Worm (Caenorhabditis elegans): ENCODE measurements around the gene clec-229.

The clec-229 gene

DNA sequence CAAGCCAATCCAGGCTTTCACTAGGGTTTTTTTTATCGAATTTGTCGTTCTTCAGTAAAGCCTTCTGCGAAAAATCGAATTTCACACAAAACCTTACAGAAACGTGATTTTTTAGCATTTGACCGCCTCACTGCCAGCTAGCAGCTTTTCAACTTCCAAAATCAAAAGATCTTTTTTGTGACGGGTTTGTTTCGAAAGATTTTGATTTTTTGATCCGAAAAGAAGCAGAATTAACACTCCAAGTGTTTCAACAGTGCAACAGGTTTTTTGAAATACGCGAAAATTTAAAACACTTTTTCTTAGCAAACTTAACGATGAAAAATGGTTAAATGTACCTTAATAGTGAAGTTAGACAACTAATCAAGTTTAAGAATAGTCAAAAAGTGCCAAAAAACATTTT is at the start of gene clec-229:
Gene clec-229, minus strand, starts transcription at position 101 of the 400 bp plus-strand sequence.
- TF ChIP-seq ceh-9 (tag; optimal IDR thresholded peaks at IDR 0.05) (no peak), elt-2 (tag; optimal IDR thresholded peaks at IDR 0.05) (no peak), ceh-22 (tag; optimal IDR thresholded peaks at IDR 0.05) (no peak), pat-9 (tag; optimal IDR thresholded peaks at IDR 0.05) (no peak), ceh-2 (tag; optimal IDR thresholded peaks at IDR 0.05) (no peak), ceh-14 (tag; optimal IDR thresholded peaks at IDR 0.05) (no peak), unc-42 (tag; optimal IDR thresholded peaks at IDR 0.05) (no peak), dve-1 (tag; optimal IDR thresholded peaks at IDR 0.05) (no peak), odd-2 (tag; optimal IDR thresholded peaks at IDR 0.05) (no peak), ahr-1 (tag; optimal IDR thresholded peaks at IDR 0.05) (no peak), eyg-1 (tag; optimal IDR thresholded peaks at IDR 0.05) (no peak), ceh-34 (tag; optimal IDR thresholded peaks at IDR 0.05) (no peak), unc-3 (GFP tag; conservative IDR thresholded peaks at IDR 0.05) (no peak), unc-3 (tag; optimal IDR thresholded peaks at IDR 0.05) (no peak), C08G9.2 (tag; optimal IDR thresholded peaks at IDR 0.05) (no peak), hlh-30 (tag; optimal IDR thresholded peaks at IDR 0.05; ENCODE audit: insufficient read depth) (no peak)

DNA sequence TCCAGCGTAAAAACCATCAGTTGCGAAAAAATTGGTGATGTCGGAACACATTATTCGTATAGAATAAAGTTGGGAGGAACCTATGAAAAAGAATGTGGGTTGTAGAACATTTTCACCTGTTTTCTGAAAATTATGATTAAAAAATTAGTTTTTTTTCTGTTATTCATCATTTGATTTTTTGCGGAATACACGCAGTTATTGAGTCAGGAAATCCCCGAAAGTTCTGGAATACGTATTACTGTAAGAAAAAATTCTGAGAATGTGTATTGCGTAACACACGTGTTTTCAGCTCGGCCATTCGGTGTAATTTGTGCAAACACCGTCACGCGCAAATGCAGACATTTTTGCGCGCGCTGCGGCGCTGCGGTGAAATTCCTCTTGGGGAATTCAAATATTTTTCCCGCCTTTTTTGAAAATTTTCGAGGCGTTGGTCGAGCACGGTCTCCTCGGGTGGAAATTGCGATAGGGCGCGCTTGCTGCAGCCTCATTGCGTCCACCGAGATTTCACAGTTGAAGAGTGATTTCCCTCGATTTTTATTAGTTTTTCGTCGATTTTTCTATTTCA is 47.6 kb upstream of the clec-229 start, which contains the start of gene srh-170:
Gene srh-170, minus strand, starts transcription at position 51 of the 565 bp plus-strand sequence.
- TF ChIP-seq pros-1 (tag; optimal IDR thresholded peaks at IDR 0.05) (no peak), elt-2 (tag; optimal IDR thresholded peaks at IDR 0.05) (peak; percentile 7)

DNA sequence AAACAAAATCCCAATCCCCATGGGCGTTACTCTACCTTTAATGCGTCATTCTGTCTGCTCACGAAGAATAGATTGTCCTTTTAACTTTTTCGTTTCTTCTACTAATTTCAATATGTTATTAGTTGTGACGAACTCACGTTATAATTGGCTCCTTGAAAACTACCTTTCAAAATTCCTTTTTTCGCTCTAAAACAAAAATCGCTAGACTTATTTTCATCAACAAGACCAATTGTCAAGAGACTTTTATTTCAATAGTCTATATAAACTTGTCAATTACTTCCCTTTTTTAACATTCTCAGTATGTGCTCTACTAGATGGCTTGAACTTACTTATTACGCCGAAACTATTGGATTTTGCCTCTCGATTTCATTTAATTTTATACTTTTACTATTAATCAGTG is 43.4 kb upstream of the clec-229 start, which contains the start of gene str-102:
Gene str-102, plus strand, starts transcription at position 301 of the 400 bp plus-strand sequence.
- no peak for TF ChIP-seq ceh-24 (tag; optimal IDR thresholded peaks at IDR 0.05)

DNA sequence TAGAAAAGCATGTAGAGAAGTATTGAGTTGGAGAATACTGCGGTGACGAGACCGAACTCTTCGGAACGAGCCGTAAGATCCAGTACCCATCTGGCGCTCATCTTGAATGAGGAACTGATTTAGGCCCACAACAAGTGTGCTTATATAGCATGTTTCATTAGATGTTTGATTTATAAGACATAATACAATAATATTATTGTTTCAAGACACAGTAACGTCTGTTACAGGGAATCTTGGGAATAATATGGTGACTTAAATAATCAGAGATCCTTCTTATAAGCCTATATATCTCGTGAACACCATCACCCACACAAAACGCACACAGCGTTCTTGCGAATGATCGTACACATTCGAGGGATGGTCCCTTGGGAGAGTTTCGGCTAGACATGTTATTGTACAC is 42.4 kb upstream of the clec-229 start, which contains the start of gene str-88:
Gene str-88, minus strand, starts transcription at position 101 of the 400 bp plus-strand sequence.
- TF ChIP-seq sox-4 (tag; optimal IDR thresholded peaks at IDR 0.05) (no peak), ceh-34 (tag; optimal IDR thresholded peaks at IDR 0.05) (no peak), ceh-6 (GFP tag; optimal IDR thresholded peaks at IDR 0.05) (no peak), ceh-18 (tag; optimal IDR thresholded peaks at IDR 0.05) (no peak), nfya-1 (tag; optimal IDR thresholded peaks at IDR 0.05) (no peak), mec-3 (tag; optimal IDR thresholded peaks at IDR 0.05; ENCODE audit: borderline replicate concordance) (no peak), ceh-2 (tag; optimal IDR thresholded peaks at IDR 0.05) (no peak), tbx-2 (tag; optimal IDR thresholded peaks at IDR 0.05) (no peak), che-1 (tag; optimal IDR thresholded peaks at IDR 0.05) (no peak), ref-2 (tag; optimal IDR thresholded peaks at IDR 0.05) (no peak), pat-9 (tag; optimal IDR thresholded peaks at IDR 0.05) (no peak), ceh-48 (tag; optimal IDR thresholded peaks at IDR 0.05) (no peak), pros-1 (tag; optimal IDR thresholded peaks at IDR 0.05) (no peak), ceh-9 (tag; optimal IDR thresholded peaks at IDR 0.05) (no peak), hlh-13 (GFP tag; optimal IDR thresholded peaks at IDR 0.05) (no peak), ama-1 (optimal IDR thresholded peaks at IDR 0.05) (no peak), pag-3 (tag; optimal IDR thresholded peaks at IDR 0.05; ENCODE audit: borderline replicate concordance) (no peak)

DNA sequence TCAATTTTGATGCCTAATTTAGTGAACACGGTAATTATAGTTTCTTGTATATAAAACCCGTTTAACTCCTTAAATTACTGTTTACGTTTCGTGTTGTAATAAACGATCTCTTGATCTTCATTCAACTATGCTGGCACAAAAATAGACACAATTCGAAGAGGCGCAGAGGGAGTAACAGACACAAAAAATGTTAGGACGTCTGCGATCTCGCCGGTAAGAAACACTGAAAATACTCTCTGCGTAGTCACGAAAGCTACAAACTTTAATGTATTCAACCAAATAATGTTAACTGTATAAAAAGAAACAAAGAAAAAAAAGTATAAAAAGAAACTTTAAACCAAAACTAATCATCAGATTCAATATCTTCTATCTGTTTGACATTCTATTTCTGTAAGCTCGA is 39.6 kb upstream of the clec-229 start, which contains the start of gene dhs-23:
Gene dhs-23, plus strand, starts transcription at position 363 of the 400 bp plus-strand sequence.
- no peak for TF ChIP-seq hlh-15 (tag; optimal IDR thresholded peaks at IDR 0.05)

DNA sequence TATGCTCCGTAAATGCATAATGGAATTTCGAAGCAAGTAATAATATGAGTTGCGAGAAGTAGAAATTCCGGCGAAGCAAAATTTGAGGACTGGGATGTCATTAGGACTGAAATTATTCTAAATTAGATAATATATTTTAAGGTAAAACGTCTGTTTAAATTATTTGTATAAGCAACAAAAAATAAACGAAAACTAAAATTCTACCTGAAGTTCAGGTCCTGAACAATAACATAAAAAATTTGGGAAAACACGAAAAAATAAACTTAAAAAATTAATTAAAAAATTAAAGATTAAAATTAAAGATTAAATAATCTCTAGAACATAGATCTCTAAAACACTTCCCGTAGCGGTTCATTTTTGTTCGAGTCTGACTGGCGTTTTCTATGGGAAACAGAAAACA is 38.5 kb upstream of the clec-229 start, which contains the start of gene srh-251:
Gene srh-251, minus strand, starts transcription at position 101 of the 400 bp plus-strand sequence.
- TF ChIP-seq pax-1 (tag; optimal IDR thresholded peaks at IDR 0.05) (no peak), eyg-1 (tag; optimal IDR thresholded peaks at IDR 0.05) (no peak), tbx-2 (tag; optimal IDR thresholded peaks at IDR 0.05) (no peak), ceh-22 (tag; optimal IDR thresholded peaks at IDR 0.05) (no peak), elt-4 (tag; optimal IDR thresholded peaks at IDR 0.05) (no peak), sdc-2 (tag; optimal IDR thresholded peaks at IDR 0.05) (no peak), unc-86 (tag; optimal IDR thresholded peaks at IDR 0.05) (no peak), K09A11.1 (tag; optimal IDR thresholded peaks at IDR 0.05; ENCODE audit: insufficient read depth) (no peak), gmeb-2 (tag; optimal IDR thresholded peaks at IDR 0.05) (no peak), ceh-45 (GFP tag; IDR thresholded peaks at IDR 0.05) (no peak), pha-4 (tag; optimal IDR thresholded peaks at IDR 0.05) (no peak), syd-9 (tag; optimal IDR thresholded peaks at IDR 0.05) (no peak), zip-5 (tag; optimal IDR thresholded peaks at IDR 0.05) (no peak)

Measured in whole organism, late embryonic.